Fruit fly (Drosophila melanogaster) Kc167 (cell line): ENCODE results near the gene Cht7.

ENCODE experiments used
- Myc ChIP-seq: fragments of >200 bp; optimal IDR thresholded peaks from 2 replicates; lab custom pipeline; 2017; ENCODE audit warnings: missing external identifiers
- Sin3A ChIP-seq: fragments of >200 bp; optimal IDR thresholded peaks from 2 replicates; lab custom pipeline; 2018; ENCODE audit warnings: missing external identifiers
- h ChIP-seq: fragments of >200 bp; optimal IDR thresholded peaks from 3 replicates; lab custom pipeline; 2018; ENCODE audit warnings: missing external identifiers
- insv ChIP-seq: fragments of >200 bp; optimal IDR thresholded peaks from 3 replicates; lab custom pipeline; 2018; ENCODE audit warnings: missing external identifiers
- psq ChIP-seq: fragments of >200 bp; optimal IDR thresholded peaks from 2 replicates; lab custom pipeline; 2017; ENCODE audit warnings: missing external identifiers
- ttk ChIP-seq: sonication (Bioruptor generic); optimal IDR thresholded peaks from 2 replicates; lab custom pipeline; 2017; ENCODE audit warnings: missing external identifiers

Cht7 gene

dm6 chr3L:3106908-3107821 lies at the start of gene Cht7:
Gene Cht7 (minus strand): TSS chr3L:3106958.
- TF ChIP-seq Myc (lab: Kevin White, UChicago) (no peak), h (lab: Kevin White, UChicago) (no peak), insv (lab: Kevin White, UChicago) (no peak), psq (lab: Kevin White, UChicago) (no peak), Sin3A (no peak), ttk (lab: Kevin White, UChicago) (no peak)

- TF ChIP-seq Sin3A (no peak), insv (lab: Kevin White, UChicago) (no peak), psq (lab: Kevin White, UChicago) (no peak), ttk (lab: Kevin White, UChicago) (no peak), h (lab: Kevin White, UChicago) (no peak), Myc (lab: Kevin White, UChicago) (no peak)
These were observed 43.6 kb upstream of the Cht7 start for dm6 chr3L:3150376-3150775.

dm6 chr3L:3149060-3149872 lies 42.5 kb upstream of the Cht7 start:
- TF ChIP-seq h (lab: Kevin White, UChicago) = no peak
- no peak for TF ChIP-seq psq (lab: Kevin White, UChicago)
- TF ChIP-seq ttk (lab: Kevin White, UChicago) = no peak
- TF ChIP-seq Sin3A = no peak
- no peak for TF ChIP-seq insv (lab: Kevin White, UChicago)
- no peak for TF ChIP-seq Myc (lab: Kevin White, UChicago)

dm6 chr3L:3148125-3149059 lies 41.6 kb upstream of the Cht7 start, which contains the start of the genes Usp5 and BtbVII:
Gene Usp5 (minus strand): TSS chr3L:3148358.
Gene BtbVII (plus strand): TSS chr3L:3148646.
- TF ChIP-seq h (lab: Kevin White, UChicago) = no peak
- TF ChIP-seq ttk (lab: Kevin White, UChicago) = no peak
- no peak for TF ChIP-seq psq (lab: Kevin White, UChicago)
- TF ChIP-seq insv (lab: Kevin White, UChicago) = no peak
- no peak for TF ChIP-seq Sin3A
- no peak for TF ChIP-seq Myc (lab: Kevin White, UChicago)

dm6 chr3L:3143383-3143962 lies 36.7 kb upstream of the Cht7 start, which contains the start of the genes CG11537 and Alg2:
Gene CG11537 (minus strand): TSS chr3L:3143457.
Gene Alg2 (plus strand): TSS chr3L:3143808.
- TF ChIP-seq psq (lab: Kevin White, UChicago) (no peak), insv (lab: Kevin White, UChicago) (no peak), h (lab: Kevin White, UChicago) (no peak)

dm6 chr3L:3142516-3143382 lies 36.0 kb upstream of the Cht7 start:
- TF ChIP-seq insv (lab: Kevin White, UChicago) (no peak), Myc (lab: Kevin White, UChicago) (no peak), h (lab: Kevin White, UChicago) (no peak), Sin3A (no peak), ttk (lab: Kevin White, UChicago) (no peak), psq (lab: Kevin White, UChicago) (no peak)

dm6 chr3L:3141411-3141810 lies 34.7 kb upstream of the Cht7 start:
- TF ChIP-seq Sin3A = no peak
- TF ChIP-seq psq (lab: Kevin White, UChicago) = no peak
- no peak for TF ChIP-seq ttk (lab: Kevin White, UChicago)
- no peak for TF ChIP-seq insv (lab: Kevin White, UChicago)
- TF ChIP-seq h (lab: Kevin White, UChicago) = no peak
- TF ChIP-seq Myc (lab: Kevin White, UChicago) = no peak

dm6 chr3L:3134064-3134545 lies 27.3 kb upstream of the Cht7 start:
- no peak for TF ChIP-seq psq (lab: Kevin White, UChicago)
- no peak for TF ChIP-seq Sin3A
- TF ChIP-seq ttk (lab: Kevin White, UChicago) = no peak
- no peak for TF ChIP-seq h (lab: Kevin White, UChicago)
- no peak for TF ChIP-seq Myc (lab: Kevin White, UChicago)

dm6 chr3L:3127544-3127943 lies 20.8 kb upstream of the Cht7 start, which contains the start of gene promL:
Gene promL (minus strand): TSS chr3L:3127724.
- no peak for TF ChIP-seq Sin3A
- TF ChIP-seq ttk (lab: Kevin White, UChicago) = no peak
- no peak for TF ChIP-seq Myc (lab: Kevin White, UChicago)
- TF ChIP-seq insv (lab: Kevin White, UChicago) = no peak
- TF ChIP-seq h (lab: Kevin White, UChicago) = no peak
- no peak for TF ChIP-seq psq (lab: Kevin White, UChicago)
